Fruit fly (Drosophila melanogaster) whole organism, prepupa: ENCODE results near the gene ebd2.
A peak's percentile ranks its signal among the peaks of the same experiment; 100 is the strongest.

Experiments used
- Blimp-1 ChIP-seq: fragments of 200-800 bp; sonication (Bioruptor generic); optimal IDR thresholded peaks from 3 replicates; lab custom pipeline; 2017; ENCODE audit warnings: missing biosample characterization, missing genetic modification characterization, mild to moderate bottlenecking, moderate library complexity, missing genetic modification reagents
- CG11762 ChIP-seq: fragments of 200-800 bp; sonication (Bioruptor generic); optimal IDR thresholded peaks from 3 replicates; lab custom pipeline; 2016; ENCODE audit warnings: missing biosample characterization, missing genetic modification characterization; ENCODE audit not compliant: insufficient read depth
- CG15336 ChIP-seq: fragments of 200-800 bp; sonication (Bioruptor generic); IDR thresholded peaks from 2 replicates; pipeline ENCODE4 v1.3.6; 2022; ENCODE audit warnings: missing biosample characterization, missing genetic modification characterization
- CG1621 ChIP-seq: fragments of 200-800 bp; sonication (Bioruptor generic); optimal IDR thresholded peaks from 3 replicates; lab custom pipeline; 2018; ENCODE audit warnings: missing biosample characterization, mild to moderate bottlenecking, missing genetic modification characterization
- CG16779 ChIP-seq: fragments of 200-800 bp; sonication (Bioruptor generic); optimal IDR thresholded peaks from 3 replicates; lab custom pipeline; 2017; ENCODE audit warnings: missing biosample characterization, mild to moderate bottlenecking, missing genetic modification characterization
- CG3032 ChIP-seq: fragments of 200-800 bp; optimal IDR thresholded peaks from 2 replicates; lab custom pipeline; 2019; ENCODE audit warnings: missing biosample characterization, mild to moderate bottlenecking, missing genetic modification characterization, moderate library complexity
- CG32006 ChIP-seq: fragments of 200-800 bp; sonication (Bioruptor generic); optimal IDR thresholded peaks from 3 replicates; lab custom pipeline; 2017; ENCODE audit warnings: missing biosample characterization, mild to moderate bottlenecking, missing genetic modification characterization
- CG34406 ChIP-seq: fragments of 200-800 bp; sonication (Bioruptor generic); optimal IDR thresholded peaks from 3 replicates; lab custom pipeline; 2016; ENCODE audit warnings: missing biosample characterization, missing genetic modification characterization
- CG6792 ChIP-seq: fragments of 200-800 bp; sonication (Bioruptor generic); optimal IDR thresholded peaks from 3 replicates; lab custom pipeline; 2016; ENCODE audit warnings: missing biosample characterization, missing genetic modification characterization
- CG7368 ChIP-seq: fragments of 200-800 bp; sonication (Bioruptor generic); optimal IDR thresholded peaks from 3 replicates; lab custom pipeline; 2016; ENCODE audit warnings: missing biosample characterization, missing genetic modification characterization
- CG8319 ChIP-seq: fragments of 200-800 bp; sonication (Bioruptor generic); optimal IDR thresholded peaks from 3 replicates; lab custom pipeline; 2016; ENCODE audit warnings: missing biosample characterization, missing genetic modification characterization
- CG8632 ChIP-seq: fragments of 200-800 bp; sonication (Bioruptor generic); optimal IDR thresholded peaks from 3 replicates; lab custom pipeline; 2016; ENCODE audit warnings: missing biosample characterization, missing genetic modification characterization
- CG9139 ChIP-seq: fragments of 200-800 bp; sonication (Bioruptor generic); optimal IDR thresholded peaks from 3 replicates; lab custom pipeline; 2017; ENCODE audit warnings: missing biosample characterization, mild to moderate bottlenecking, missing genetic modification characterization
- Eip75B ChIP-seq: fragments of 200-800 bp; sonication (Bioruptor generic); optimal IDR thresholded peaks from 3 replicates; lab custom pipeline; 2016; ENCODE audit warnings: missing biosample characterization, missing genetic modification characterization
- Eip78C ChIP-seq: fragments of 200-800 bp; sonication (Bioruptor generic); peaks from one replicate; lab custom pipeline; 2016; ENCODE audit warnings: missing biosample characterization, missing genetic modification characterization
- Eip93F ChIP-seq: fragments of 200-800 bp; sonication (Bioruptor generic); optimal IDR thresholded peaks from 2 replicates; lab custom pipeline; 2016; ENCODE audit warnings: missing biosample characterization, mild to moderate bottlenecking, missing genetic modification characterization
- Hr39 ChIP-seq: fragments of 200-800 bp; sonication (Bioruptor generic); optimal IDR thresholded peaks from 2 replicates; lab custom pipeline; 2016; ENCODE audit warnings: missing biosample characterization, missing genetic modification characterization
- Lpt ChIP-seq: fragments of 200-800 bp; sonication (Bioruptor generic); optimal IDR thresholded peaks from 3 replicates; lab custom pipeline; 2016; ENCODE audit warnings: missing biosample characterization, missing genetic modification characterization
- Sox102F ChIP-seq: fragments of 200-800 bp; sonication (Bioruptor generic); optimal IDR thresholded peaks from 2 replicates; lab custom pipeline; 2016; ENCODE audit warnings: missing biosample characterization, mild to moderate bottlenecking, missing genetic modification characterization
- Sox14 ChIP-seq: fragments of 200-800 bp; sonication (Bioruptor generic); optimal IDR thresholded peaks from 3 replicates; lab custom pipeline; 2016; ENCODE audit warnings: missing biosample characterization, missing genetic modification characterization
- achi ChIP-seq: fragments of 200-800 bp; sonication (Bioruptor generic); optimal IDR thresholded peaks from 3 replicates; lab custom pipeline; 2016; ENCODE audit warnings: missing biosample characterization, missing genetic modification characterization
- acj6 ChIP-seq: fragments of 200-800 bp; sonication (Bioruptor generic); optimal IDR thresholded peaks from 3 replicates; lab custom pipeline; 2016; ENCODE audit warnings: missing biosample characterization, missing genetic modification characterization
- cyc ChIP-seq: fragments of 200-800 bp; sonication (Bioruptor generic); optimal IDR thresholded peaks from 3 replicates; lab custom pipeline; 2016; ENCODE audit warnings: missing biosample characterization, missing genetic modification characterization
- dsx ChIP-seq: fragments of 200-800 bp; optimal IDR thresholded peaks from 3 replicates; lab custom pipeline; 2019; ENCODE audit warnings: missing biosample characterization, mild to moderate bottlenecking, missing genetic modification characterization, moderate library complexity; ENCODE audit not compliant: poor library complexity, severe bottlenecking
- fd85E ChIP-seq: fragments of 200-800 bp; sonication (Bioruptor generic); optimal IDR thresholded peaks from 3 replicates; lab custom pipeline; 2016; ENCODE audit warnings: missing biosample characterization, missing genetic modification characterization
- fkh ChIP-seq: fragments of 200-800 bp; sonication (Bioruptor generic); optimal IDR thresholded peaks from 3 replicates; lab custom pipeline; 2017; ENCODE audit warnings: missing biosample characterization, mild to moderate bottlenecking, missing genetic modification characterization, moderate library complexity
- pdm3 ChIP-seq: fragments of 200-800 bp; sonication (Bioruptor generic); optimal IDR thresholded peaks from 3 replicates; lab custom pipeline; 2016; ENCODE audit warnings: missing biosample characterization, missing genetic modification characterization
- salr ChIP-seq, 2 experiments: fragments of 200-800 bp; sonication (Bioruptor generic); optimal IDR thresholded peaks; 3 replicates each; lab custom pipeline; 2016 to 2018; ENCODE audit warnings: missing biosample characterization in 2 of 2, missing genetic modification characterization in 2 of 2, mild to moderate bottlenecking in 1 of 2
- spab ChIP-seq: fragments of 200-800 bp; sonication (Bioruptor generic); optimal IDR thresholded peaks from 2 replicates; lab custom pipeline; 2017; ENCODE audit warnings: missing biosample characterization, mild to moderate bottlenecking, missing genetic modification characterization, missing genetic modification reagents
- topi ChIP-seq: fragments of 200-800 bp; sonication (Bioruptor generic); optimal IDR thresholded peaks from 3 replicates; lab custom pipeline; 2016; ENCODE audit warnings: missing biosample characterization, missing genetic modification characterization
- vri ChIP-seq: fragments of 200-800 bp; sonication (Bioruptor generic); optimal IDR thresholded peaks from 3 replicates; lab custom pipeline; 2016; ENCODE audit warnings: missing biosample characterization, mild to moderate bottlenecking, missing genetic modification characterization

The ebd2 gene

DNA sequence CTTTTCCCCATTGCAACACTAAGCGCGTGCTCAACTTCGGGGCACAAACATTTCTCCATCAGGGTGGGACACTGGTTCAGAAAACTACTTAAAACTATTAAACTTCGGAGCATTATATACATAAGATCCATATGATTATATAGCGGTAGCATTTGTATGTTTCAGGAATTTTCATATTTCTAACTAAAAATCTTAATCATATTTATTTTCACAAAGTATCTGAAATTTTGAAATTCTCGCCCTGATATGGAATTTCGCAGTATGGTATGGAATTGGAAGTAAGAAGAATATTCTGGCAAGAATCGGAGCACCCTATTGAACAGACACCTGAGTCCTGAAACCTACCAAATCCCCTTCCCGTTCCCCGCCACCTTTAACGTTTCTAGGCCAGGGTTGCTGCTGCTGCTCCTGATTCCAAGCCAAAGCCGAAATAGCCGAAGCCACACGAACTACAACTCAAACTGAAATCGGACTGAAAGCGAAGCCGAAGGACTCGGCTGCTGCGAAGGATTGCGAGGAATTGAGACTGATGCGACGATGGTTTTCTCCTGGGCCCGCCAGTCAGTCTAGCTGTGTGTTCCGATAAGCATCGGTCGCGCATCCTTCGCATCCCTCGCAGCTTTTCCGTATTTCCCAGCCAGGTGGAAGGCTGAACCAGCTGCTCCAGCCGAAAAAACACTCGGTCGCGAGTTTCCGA lies 27.1 kb downstream of the ebd2 start (continued):
- TF ChIP-seq CG1621 (tag; lab: Kevin White, UChicago) (no peak), spab (GFP tag; lab: Kevin White, UChicago) (no peak), CG32006 (peak; percentile 66), fd85E (GFP tag; lab: Kevin White, UChicago) (no peak), fkh (GFP tag; lab: Kevin White, UChicago) (no peak), CG15336 (GFP tag; lab: Robert Waterston, UW) (no peak), Lpt (GFP tag; lab: Kevin White, UChicago) (no peak), vri (no peak), acj6 (peak; percentile 35), Blimp-1 (GFP tag; lab: Kevin White, UChicago) (no peak), topi (GFP tag; lab: Kevin White, UChicago) (peak; percentile 50), Eip93F (GFP tag; lab: Kevin White, UChicago) (no peak), pdm3 (GFP tag; lab: Kevin White, UChicago) (peak; percentile 40), dsx (GFP tag; lab: Kevin White, UChicago) (no peak), Hr39 (GFP tag; lab: Kevin White, UChicago) (peak; percentile 4), Eip75B (GFP tag; lab: Kevin White, UChicago) (peak; percentile 3), CG34406 (GFP tag; lab: Kevin White, UChicago) (peak; percentile 22), CG8632 (GFP tag; lab: Kevin White, UChicago) (peak; percentile 19), salr (GFP tag; optimal IDR thresholded peaks at IDR 0.05; lab: Kevin White, UChicago) (no peak), CG7368 (GFP tag; lab: Kevin White, UChicago) (no peak)

- TF ChIP-seq Eip78C (GFP tag; lab: Kevin White, UChicago) (peak; percentile 5), salr (GFP tag; optimal IDR thresholded peaks at IDR 0.05; lab: Kevin White, UChicago) (no peak)
Observed at dm6 chr3L:21319957-21320356, 29.1 kb downstream of the ebd2 start.

DNA sequence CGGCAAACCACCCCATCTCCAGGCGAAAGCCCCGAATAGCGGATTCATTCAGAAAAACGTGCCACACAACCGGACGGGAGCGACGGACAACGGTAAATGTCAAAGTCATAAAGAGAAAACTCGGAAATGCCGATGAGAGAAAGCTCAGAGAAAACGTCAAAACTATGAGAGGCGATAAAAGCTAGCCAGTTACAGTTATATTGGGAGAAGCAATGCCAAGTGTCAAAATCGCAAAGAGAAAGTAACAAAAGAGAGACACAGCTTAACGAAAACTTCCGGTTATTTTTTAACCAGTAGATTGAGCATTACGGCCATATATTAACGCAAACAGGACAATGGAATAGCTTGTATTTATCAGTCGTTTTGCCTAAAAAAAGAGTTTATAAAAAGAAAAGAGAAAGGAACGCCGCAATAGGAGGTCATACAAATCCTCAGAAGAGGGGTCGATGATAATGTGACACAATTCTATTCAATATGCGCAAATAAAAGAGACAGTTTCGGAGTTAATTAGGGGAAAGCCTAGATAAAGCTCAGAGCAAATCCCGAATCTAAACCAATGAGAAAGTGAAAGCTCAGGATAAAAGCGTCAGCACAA lies 29.7 kb downstream of the ebd2 start:
- TF ChIP-seq CG8632 (GFP tag; lab: Kevin White, UChicago) (no peak), achi (peak; percentile 47)

- TF ChIP-seq CG16779 (tag; lab: Kevin White, UChicago) (no peak), CG9139 (no peak), Sox102F (GFP tag; lab: Kevin White, UChicago) (no peak), Sox14 (GFP tag; lab: Kevin White, UChicago) (no peak), cyc (GFP tag; lab: Kevin White, UChicago) (no peak), CG3032 (no peak), CG8319 (GFP tag; lab: Kevin White, UChicago) (no peak), CG11762 (no peak), CG6792 (GFP tag; lab: Kevin White, UChicago) (no peak)
Observed at dm6 chr3L:21318474-21318873, 30.6 kb downstream of the ebd2 start, which contains the start of gene Rab26. TSS of gene Rab26 (plus strand) at chr3L:21318774.
